Fruit fly (Drosophila melanogaster): Measurements from ENCODE around the gene Hsp110.

DNA sequence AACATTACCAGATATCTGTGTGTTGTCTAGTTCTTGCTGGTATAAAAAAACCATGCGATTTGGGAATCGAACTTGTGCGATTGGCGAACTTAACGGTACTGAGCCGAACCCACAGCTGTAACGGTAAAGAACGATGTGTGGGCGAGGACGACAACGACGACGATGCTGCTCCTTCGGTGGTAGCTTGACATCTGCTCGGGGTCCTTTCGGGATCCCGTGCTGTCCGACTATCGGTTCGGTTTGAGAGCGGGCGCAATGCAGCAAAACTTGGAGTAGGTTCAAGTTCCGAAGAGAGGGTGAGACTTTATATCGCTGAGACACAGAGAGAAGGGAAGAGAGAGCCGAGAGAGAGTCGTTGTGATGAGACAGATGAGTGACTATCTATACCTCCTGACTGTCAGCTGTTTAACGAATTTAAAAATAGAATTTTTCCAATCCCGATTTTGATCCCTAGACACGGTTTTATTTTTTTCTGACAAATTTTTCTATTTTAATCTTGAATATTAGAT, 43.5 kb upstream of the Hsp110 start, which contains the start of gene CG17364:
- no peak for TF ChIP-seq CG7101 (tag; optimal IDR thresholded peaks at IDR 0.05)
- no peak for TF ChIP-seq toe (GFP tag; optimal IDR thresholded peaks at IDR 0.05)
- no peak for TF ChIP-seq CG12768 (GFP tag; optimal IDR thresholded peaks at IDR 0.05)
- TF ChIP-seq CG14711 (tag; optimal IDR thresholded peaks at IDR 0.05): no peak

All from whole organism, adult.